Fruit fly (Drosophila melanogaster): ENCODE results near the gene wake.
A peak's percentile ranks its signal among the peaks of the same experiment; 100 is the strongest.

Gene wake

dm6 chr3R:22629174-22629573 is 10.4 kb upstream of the wake start (continued):
- TF ChIP-seq B-H1 (GFP tag; IDR thresholded peaks at IDR 0.05) (no peak), mam (GFP tag; optimal IDR thresholded peaks at IDR 0.05) (no peak), CG17361 (GFP tag; IDR thresholded peaks at IDR 0.05) (0 out of 3 replicates have a peak, but pooled peaks have one; percentile 25), H2.0 (GFP tag; IDR thresholded peaks at IDR 0.05) (no peak), CG3726 (GFP tag; IDR thresholded peaks at IDR 0.05) (no peak), CG12391 (tag; optimal IDR thresholded peaks at IDR 0.05) (peak; percentile 19), CG2120 (GFP tag; optimal IDR thresholded peaks at IDR 0.05) (no peak), Lhr (GFP tag; optimal IDR thresholded peaks at IDR 0.05) (no peak), Hr51 (GFP tag; optimal IDR thresholded peaks at IDR 0.05) (peak in 1 of 2 experiments; percentile 51), CG2129 (GFP tag; IDR thresholded peaks at IDR 0.05; ENCODE audit: partially characterized antibody) (no peak), bigmax (GFP tag; optimal IDR thresholded peaks at IDR 0.05) (no peak), wor (GFP tag; IDR thresholded peaks at IDR 0.05) (no peak), CG14710 (tag; optimal IDR thresholded peaks at IDR 0.05) (no peak), CG11696 (GFP tag; IDR thresholded peaks at IDR 0.05) (no peak), Eip74EF (GFP tag; optimal IDR thresholded peaks at IDR 0.05) (peak in 1 of 2 experiments; percentile 16), oc (tag; optimal IDR thresholded peaks at IDR 0.05) (no peak), trem (tag; optimal IDR thresholded peaks at IDR 0.05) (no peak), gsb-n (tag; optimal IDR thresholded peaks at IDR 0.05) (peak; percentile 32), Gsc (GFP tag; IDR thresholded peaks at IDR 0.05) (no peak), CG17802 (tag; optimal IDR thresholded peaks at IDR 0.05) (no peak), CG8924 (tag; optimal IDR thresholded peaks at IDR 0.05) (peak; percentile 7), CG15269 (tag; optimal IDR thresholded peaks at IDR 0.05) (peak; percentile 25), CG17568 (GFP tag; optimal IDR thresholded peaks at IDR 0.05) (no peak), eve (GFP tag; optimal IDR thresholded peaks at IDR 0.05) (no peak), Spps (tag; optimal IDR thresholded peaks at IDR 0.05) (no peak), onecut (GFP tag; IDR thresholded peaks at IDR 0.05) (no peak), Sox100B (GFP tag; optimal IDR thresholded peaks at IDR 0.05) (peak; percentile 18), CG32532 (GFP tag; IDR thresholded peaks at IDR 0.05) (no peak), CG33213 (GFP tag; optimal IDR thresholded peaks at IDR 0.05) (no peak)

DNA sequence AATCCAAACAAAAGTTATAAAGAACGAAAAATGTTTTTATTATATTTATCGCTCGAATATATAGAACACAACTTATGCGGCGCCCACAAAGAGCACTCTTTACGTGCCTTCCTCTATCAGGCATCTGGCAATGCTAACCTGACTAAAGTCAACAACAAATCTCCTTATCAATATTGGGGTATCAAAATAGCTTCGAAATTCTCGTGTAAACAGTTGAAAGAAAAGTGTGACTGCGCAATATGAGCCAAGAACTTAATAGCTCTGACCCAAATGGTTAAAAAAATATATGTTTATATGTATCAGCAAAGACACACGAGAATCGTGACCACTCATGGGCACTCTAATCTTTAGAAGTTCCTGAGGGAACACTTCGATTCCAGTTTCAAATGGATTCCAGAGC is 8.5 kb upstream of the wake start:
- peak; percentile 9 for TF ChIP-seq sqz (GFP tag; optimal IDR thresholded peaks at IDR 0.05)
- peak; percentile 23 for TF ChIP-seq Camta (GFP tag; optimal IDR thresholded peaks at IDR 0.05)
- peak; percentile 9 for TF ChIP-seq Sox102F (GFP tag; optimal IDR thresholded peaks at IDR 0.05)
- no peak for TF ChIP-seq Poxn (GFP tag; IDR thresholded peaks at IDR 0.05)
- no peak for TF ChIP-seq CG8944 (GFP tag; optimal IDR thresholded peaks at IDR 0.05)
- peak; percentile 43 for TF ChIP-seq kni (GFP tag; optimal IDR thresholded peaks at IDR 0.05)
- TF ChIP-seq Fer1 (GFP tag; optimal IDR thresholded peaks at IDR 0.05): peak; percentile 18
- TF ChIP-seq CG6813 (GFP tag; optimal IDR thresholded peaks at IDR 0.05): no peak
- TF ChIP-seq salm (tag; optimal IDR thresholded peaks at IDR 0.05): peak; percentile 36
- peak; percentile 29 for TF ChIP-seq org-1 (GFP tag; optimal IDR thresholded peaks at IDR 0.05)
- TF ChIP-seq CG10543 (GFP tag; optimal IDR thresholded peaks at IDR 0.05): peak; percentile 37
- TF ChIP-seq CG10959 (GFP tag; IDR thresholded peaks at IDR 0.05): no peak
- TF ChIP-seq Sry-δ (GFP tag; optimal IDR thresholded peaks at IDR 0.05): no peak
- peak; percentile 48 for TF ChIP-seq Hmr (GFP tag; optimal IDR thresholded peaks at IDR 0.05)
- TF ChIP-seq ATbp (GFP tag; optimal IDR thresholded peaks at IDR 0.05): peak; percentile 53
- TF ChIP-seq CrebB (tag; optimal IDR thresholded peaks at IDR 0.05): peak; percentile 24
- TF ChIP-seq CG17385 (GFP tag; optimal IDR thresholded peaks at IDR 0.05): peak; percentile 44
- no peak for TF ChIP-seq CG1024 (GFP tag; IDR thresholded peaks at IDR 0.05)
- TF ChIP-seq Med (GFP tag): peak; percentile 69
- peak; percentile 11 for TF ChIP-seq CG2120 (GFP tag; optimal IDR thresholded peaks at IDR 0.05)
- peak; percentile 7 for TF ChIP-seq scrt (GFP tag; optimal IDR thresholded peaks at IDR 0.05)
- peak; percentile 19 for TF ChIP-seq CG15601 (tag; optimal IDR thresholded peaks at IDR 0.05)
- no peak for TF ChIP-seq bigmax (GFP tag; optimal IDR thresholded peaks at IDR 0.05)
- TF ChIP-seq twi (tag; optimal IDR thresholded peaks at IDR 0.05): peak; percentile 4
